Worm (Caenorhabditis elegans): ENCODE measurements around the gene B0281.1.

Gene B0281.1

ce11 chrII:2284703-2285102, 28.2 kb upstream of the B0281.1 start:
- TF ChIP-seq zag-1 (tag; optimal IDR thresholded peaks at IDR 0.05): no peak
- TF ChIP-seq ama-1 (optimal IDR thresholded peaks at IDR 0.05): no peak

ce11 chrII:2288798-2289197, 24.1 kb upstream of the B0281.1 start, which contains the start of the genes K09F6.10 and K09F6.13:
K09F6.10 (minus strand) TSS chrII:2288883.
K09F6.13 (plus strand) TSS chrII:2289114.
- TF ChIP-seq sma-9 (GFP tag; optimal IDR thresholded peaks at IDR 0.05) (peak; percentile 17), sma-9 (tag; optimal IDR thresholded peaks at IDR 0.05) (no peak), unc-55 (GFP tag; optimal IDR thresholded peaks at IDR 0.05) (peak; percentile 25), nhr-11 (tag; optimal IDR thresholded peaks at IDR 0.05) (no peak)

- TF ChIP-seq lsy-2 (tag; optimal IDR thresholded peaks at IDR 0.05) (peak in 1 of 2 experiments; percentile 20), nhr-237 (tag; optimal IDR thresholded peaks at IDR 0.05) (no peak), nhr-6 (tag; optimal IDR thresholded peaks at IDR 0.05) (no peak), alr-1 (tag; optimal IDR thresholded peaks at IDR 0.05) (no peak), Y55F3AM.14 (GFP tag; optimal IDR thresholded peaks at IDR 0.05) (no peak), F13H6.1 (tag; optimal IDR thresholded peaks at IDR 0.05) (no peak), sma-9 (GFP tag; optimal IDR thresholded peaks at IDR 0.05) (peak; percentile 66), sma-9 (tag; optimal IDR thresholded peaks at IDR 0.05) (no peak), ceh-16 (tag; optimal IDR thresholded peaks at IDR 0.05) (no peak), mab-5 (tag; optimal IDR thresholded peaks at IDR 0.05) (peak; percentile 2), elt-1 (tag; optimal IDR thresholded peaks at IDR 0.05) (no peak), mdl-1 (tag; optimal IDR thresholded peaks at IDR 0.05) (no peak), ceh-82 (tag; optimal IDR thresholded peaks at IDR 0.05) (no peak), ama-1 (optimal IDR thresholded peaks at IDR 0.05) (no peak), unc-55 (GFP tag; optimal IDR thresholded peaks at IDR 0.05) (peak; percentile 72), nhr-129 (tag; optimal IDR thresholded peaks at IDR 0.05) (peak; percentile 18)
Observed at ce11 chrII:2289441-2289840, 23.4 kb upstream of the B0281.1 start.

DNA sequence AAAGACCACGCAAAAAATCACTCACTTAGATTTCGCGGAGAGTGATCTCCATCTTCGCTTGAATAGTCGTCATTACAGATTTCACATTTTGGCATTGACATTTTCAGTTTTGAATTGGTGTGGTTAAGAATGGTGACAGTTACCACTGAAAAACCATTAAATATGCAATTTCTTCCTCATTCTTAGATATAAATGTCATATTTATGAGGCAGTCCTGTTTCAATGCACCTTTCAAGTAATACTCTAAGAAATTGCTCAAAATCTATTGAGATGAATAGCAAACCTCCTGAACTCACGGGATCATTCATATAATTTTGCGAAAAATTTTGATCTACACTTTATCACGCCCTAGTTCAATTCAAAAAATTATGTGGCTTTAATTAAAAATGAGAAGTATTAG, 20.8 kb upstream of the B0281.1 start, which contains the start of gene K09F6.7:
TSS of gene K09F6.7 (minus strand) at position 101 of the 400 bp plus-strand sequence.
- TF ChIP-seq sma-9 (GFP tag; optimal IDR thresholded peaks at IDR 0.05) (no peak), sma-9 (tag; optimal IDR thresholded peaks at IDR 0.05) (no peak), egl-27 (tag; optimal IDR thresholded peaks at IDR 0.05) (no peak), unc-55 (GFP tag; optimal IDR thresholded peaks at IDR 0.05) (no peak), nhr-12 (tag; optimal IDR thresholded peaks at IDR 0.05) (no peak)

- TF ChIP-seq unc-39 (tag; optimal IDR thresholded peaks at IDR 0.05) (no peak), nhr-23 (tag; optimal IDR thresholded peaks at IDR 0.05) (no peak), fos-1 (tag; optimal IDR thresholded peaks at IDR 0.05) (peak; percentile 74)
Observed at ce11 chrII:2292549-2292948, 20.3 kb upstream of the B0281.1 start.

ce11 chrII:2295817-2296315, 17.0 kb upstream of the B0281.1 start, which contains the start of gene fbxc-25:
fbxc-25 (minus strand) TSS chrII:2296265.
- no peak for TF ChIP-seq nhr-25 (tag; optimal IDR thresholded peaks at IDR 0.05)
- TF ChIP-seq ZK546.5 (tag; optimal IDR thresholded peaks at IDR 0.05): no peak

DNA sequence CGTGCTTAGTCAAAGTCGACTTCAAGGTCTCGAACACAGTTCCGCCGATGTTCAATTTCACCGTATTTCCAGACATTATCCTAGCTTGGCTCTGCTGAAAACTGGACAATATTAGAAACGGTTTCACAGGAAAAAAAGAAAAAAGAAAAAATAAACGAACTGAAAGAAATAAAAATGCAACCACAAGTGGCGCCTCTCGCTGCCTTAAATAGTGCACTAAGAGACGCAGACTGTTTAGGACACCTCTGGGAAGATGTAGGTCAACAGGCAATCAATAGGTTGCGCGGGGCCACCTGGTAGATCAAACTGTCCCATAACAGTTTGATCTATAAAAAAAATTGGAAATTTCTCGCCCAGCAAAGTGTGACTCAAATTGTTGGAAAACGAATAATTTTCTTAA, 14.1 kb upstream of the B0281.1 start, which contains the start of gene B0281.4:
TSS of gene B0281.4 (minus strand) at position 101 of the 400 bp plus-strand sequence.
- TF ChIP-seq nhr-23 (tag; optimal IDR thresholded peaks at IDR 0.05): no peak
- no peak for TF ChIP-seq ZK546.5 (tag; optimal IDR thresholded peaks at IDR 0.05)
- no peak for TF ChIP-seq lin-13 (GFP tag; optimal IDR thresholded peaks at IDR 0.05)
- no peak for TF ChIP-seq ceh-82 (tag; optimal IDR thresholded peaks at IDR 0.05)
- TF ChIP-seq elt-1 (tag; optimal IDR thresholded peaks at IDR 0.05): no peak
- no peak for TF ChIP-seq snpc-4 (tag; optimal IDR thresholded peaks at IDR 0.05)
- no peak for TF ChIP-seq peb-1 (tag; optimal IDR thresholded peaks at IDR 0.05)
- no peak for TF ChIP-seq alr-1 (tag; optimal IDR thresholded peaks at IDR 0.05)
- TF ChIP-seq unc-62 (GFP tag; optimal IDR thresholded peaks at IDR 0.05): no peak
- no peak for TF ChIP-seq gmeb-1 (tag; optimal IDR thresholded peaks at IDR 0.05)
- no peak for TF ChIP-seq aly-2 (tag; optimal IDR thresholded peaks at IDR 0.05)
- TF ChIP-seq nhr-25 (tag; optimal IDR thresholded peaks at IDR 0.05): no peak
- TF ChIP-seq unc-55 (GFP tag; optimal IDR thresholded peaks at IDR 0.05): no peak
- no peak for TF ChIP-seq skn-1 (tag; optimal IDR thresholded peaks at IDR 0.05)
- no peak for TF ChIP-seq ztf-1 (GFP tag; conservative IDR thresholded peaks at IDR 0.05)
- TF ChIP-seq nhr-6 (tag; optimal IDR thresholded peaks at IDR 0.05): no peak
- no peak for TF ChIP-seq ztf-4 (tag; optimal IDR thresholded peaks at IDR 0.05)

Data from whole organism, L2 larva.